Fruit fly (Drosophila melanogaster) whole organism, embryonic: ENCODE results near the gene pim.

ENCODE experiments used
- Asciz ChIP-seq: fragments of 200-800 bp; sonication (Bioruptor generic); optimal IDR thresholded peaks from 2 replicates; lab custom pipeline; 2017; ENCODE audit warnings: missing biosample characterization, mild to moderate bottlenecking, missing genetic modification characterization, missing genetic modification reagents
- B-H2 ChIP-seq: fragments of 200-800 bp; sonication (Bioruptor generic); optimal IDR thresholded peaks from 2 replicates; lab custom pipeline; 2018; ENCODE audit warnings: missing biosample characterization, mild to moderate bottlenecking, missing genetic modification characterization
- Bgb ChIP-seq: fragments of 200-800 bp; sonication (Bioruptor generic); IDR thresholded peaks from 2 replicates; pipeline ENCODE4 v1.3.6; 2022; ENCODE audit warnings: missing biosample characterization, missing genetic modification characterization; ENCODE audit not compliant: partially characterized antibody
- BtbVII ChIP-seq: fragments of 200-800 bp; sonication (Bioruptor generic); optimal IDR thresholded peaks from 3 replicates; lab custom pipeline; 2017; ENCODE audit warnings: missing biosample characterization, mild to moderate bottlenecking, missing genetic modification characterization
- CG10209 ChIP-seq: fragments of 200-800 bp; sonication (Bioruptor generic); optimal IDR thresholded peaks from 3 replicates; lab custom pipeline; 2017; ENCODE audit warnings: missing biosample characterization, mild to moderate bottlenecking, missing genetic modification characterization, missing genetic modification reagents
- CG10462 ChIP-seq: fragments of 200-800 bp; sonication (Bioruptor generic); optimal IDR thresholded peaks from 2 replicates; lab custom pipeline; 2016; ENCODE audit warnings: missing biosample characterization, missing genetic modification characterization
- CG12219 ChIP-seq: fragments of 200-800 bp; sonication (Bioruptor generic); optimal IDR thresholded peaks from 3 replicates; lab custom pipeline; 2018; ENCODE audit warnings: missing biosample characterization, mild to moderate bottlenecking, missing genetic modification characterization
- CG12299 ChIP-seq: fragments of 200-800 bp; sonication (Bioruptor generic); optimal IDR thresholded peaks from 2 replicates; lab custom pipeline; 2018; ENCODE audit warnings: missing biosample characterization, mild to moderate bottlenecking, missing genetic modification characterization
- CG12391 ChIP-seq: fragments of 200-800 bp; sonication (Bioruptor generic); optimal IDR thresholded peaks from 3 replicates; lab custom pipeline; 2018; ENCODE audit warnings: missing biosample characterization, mild to moderate bottlenecking, missing genetic modification characterization, moderate library complexity
- CG13894 ChIP-seq: fragments of 200-800 bp; sonication (Bioruptor generic); optimal IDR thresholded peaks from 3 replicates; lab custom pipeline; 2018; ENCODE audit warnings: missing biosample characterization, mild to moderate bottlenecking, missing genetic modification characterization, moderate library complexity
- CG15514 ChIP-seq: fragments of 200-800 bp; sonication (Bioruptor generic); optimal IDR thresholded peaks from 3 replicates; lab custom pipeline; 2017; ENCODE audit warnings: missing biosample characterization, missing genetic modification characterization, mild to moderate bottlenecking, moderate library complexity, missing genetic modification reagents
- CG17359 ChIP-seq: fragments of 200-800 bp; sonication (Bioruptor generic); optimal IDR thresholded peaks from 3 replicates; lab custom pipeline; 2018; ENCODE audit warnings: missing biosample characterization, mild to moderate bottlenecking, missing genetic modification characterization, moderate library complexity
- CG30403 ChIP-seq: fragments of 200-800 bp; sonication (Bioruptor generic); optimal IDR thresholded peaks from 3 replicates; lab custom pipeline; 2016; ENCODE audit warnings: missing biosample characterization, missing genetic modification characterization
- CG3065 ChIP-seq: fragments of 200-800 bp; sonication (Bioruptor generic); optimal IDR thresholded peaks from 2 replicates; lab custom pipeline; 2016; ENCODE audit warnings: missing biosample characterization, missing genetic modification characterization
- CG4424 ChIP-seq: fragments of 200-800 bp; sonication (Bioruptor generic); optimal IDR thresholded peaks from 3 replicates; lab custom pipeline; 2016; ENCODE audit warnings: missing biosample characterization, missing genetic modification characterization
- CG6175 ChIP-seq: fragments of 200-800 bp; sonication (Bioruptor generic); IDR thresholded peaks from 3 replicates; pipeline ENCODE4 v1.3.6; 2022; ENCODE audit warnings: missing biosample characterization, missing genetic modification characterization
- CG6791 ChIP-seq: fragments of 200-800 bp; sonication (Bioruptor generic); IDR thresholded peaks from 3 replicates; pipeline ENCODE4 v1.3.6; 2022; ENCODE audit warnings: missing biosample characterization, missing genetic modification characterization; ENCODE audit not compliant: partially characterized antibody
- CG7745 ChIP-seq: fragments of 200-800 bp; sonication (Bioruptor generic); optimal IDR thresholded peaks from 2 replicates; lab custom pipeline; 2018; ENCODE audit warnings: missing biosample characterization, mild to moderate bottlenecking, missing genetic modification characterization, moderate library complexity
- D ChIP-seq, 2 experiments: fragments of 200-800 bp in 1 of 2; fragments of >200 bp in 1 of 2; sonication (Bioruptor generic) in 1 of 2; optimal IDR thresholded peaks; 2 replicates in 1 of 2; 3 replicates in 1 of 2; lab custom pipeline; 2017; ENCODE audit warnings: mild to moderate bottlenecking in 1 of 2, missing biosample characterization in 1 of 2, missing genetic modification characterization in 1 of 2, missing genetic modification reagents in 1 of 2
- Dek ChIP-seq: fragments of 200-800 bp; sonication (Bioruptor generic); optimal IDR thresholded peaks from 3 replicates; lab custom pipeline; 2019; ENCODE audit warnings: missing biosample characterization, mild to moderate bottlenecking, missing genetic modification characterization, moderate library complexity
- Ets97D ChIP-seq: fragments of 200-800 bp; sonication (Bioruptor generic); optimal IDR thresholded peaks from 3 replicates; lab custom pipeline; 2016; ENCODE audit warnings: missing biosample characterization, missing genetic modification characterization
- Hand ChIP-seq: fragments of 200-800 bp; sonication (Bioruptor generic); optimal IDR thresholded peaks from 2 replicates; lab custom pipeline; 2017; ENCODE audit warnings: mild to moderate bottlenecking, missing biosample characterization, missing genetic modification reagents, missing genetic modification characterization
- HmgZ ChIP-seq: fragments of 200-800 bp; sonication (Bioruptor generic); optimal IDR thresholded peaks from 2 replicates; lab custom pipeline; 2018; ENCODE audit warnings: missing biosample characterization, mild to moderate bottlenecking, missing genetic modification characterization
- Hr3 ChIP-seq: fragments of 200-800 bp; sonication (Bioruptor generic); optimal IDR thresholded peaks from 3 replicates; lab custom pipeline; 2016; ENCODE audit warnings: missing biosample characterization, missing genetic modification characterization
- Hr51 ChIP-seq, 2 experiments: fragments of 200-800 bp; sonication (Bioruptor generic); optimal IDR thresholded peaks; 2 replicates in 1 of 2; 3 replicates in 1 of 2; lab custom pipeline; 2016 to 2018; ENCODE audit warnings: missing biosample characterization in 2 of 2, missing genetic modification characterization in 2 of 2, mild to moderate bottlenecking in 1 of 2, moderate library complexity in 1 of 2
- Nf-YB ChIP-seq: fragments of 200-800 bp; sonication (Bioruptor generic); optimal IDR thresholded peaks from 3 replicates; lab custom pipeline; 2019; ENCODE audit warnings: missing biosample characterization, mild to moderate bottlenecking, missing genetic modification characterization, moderate library complexity
- Pdp1 ChIP-seq, 2 experiments: fragments of 200-800 bp; sonication (Bioruptor generic); optimal IDR thresholded peaks; 3 replicates each; lab custom pipeline; 2016; ENCODE audit warnings: missing biosample characterization in 2 of 2, missing genetic modification characterization in 2 of 2, mild to moderate bottlenecking in 1 of 2, moderate library complexity in 1 of 2
- Stat92E ChIP-seq, 3 experiments: fragments of >200 bp in 2 of 3; fragments of 200-800 bp in 1 of 3; sonication (Bioruptor generic) in 1 of 3; optimal IDR thresholded peaks; 2 replicates each; lab custom pipeline; 2017 to 2019; ENCODE audit warnings: missing biosample characterization in 3 of 3, missing genetic modification characterization in 3 of 3, mild to moderate bottlenecking in 1 of 3, moderate library complexity in 1 of 3
- TFAM ChIP-seq: fragments of 200-800 bp; sonication (Bioruptor generic); optimal IDR thresholded peaks from 2 replicates; lab custom pipeline; 2017; ENCODE audit warnings: missing biosample characterization, missing genetic modification characterization, inconsistent platforms
- cato ChIP-seq: fragments of 200-800 bp; sonication (Bioruptor generic); optimal IDR thresholded peaks from 2 replicates; lab custom pipeline; 2016; ENCODE audit warnings: missing biosample characterization, missing genetic modification characterization, borderline replicate concordance
- cg ChIP-seq: fragments of 200-800 bp; sonication (Bioruptor generic); optimal IDR thresholded peaks from 3 replicates; lab custom pipeline; 2019; ENCODE audit warnings: missing biosample characterization, mild to moderate bottlenecking, missing genetic modification characterization, moderate library complexity
- crc ChIP-seq: fragments of 200-800 bp; sonication (Bioruptor generic); optimal IDR thresholded peaks from 2 replicates; lab custom pipeline; 2016; ENCODE audit warnings: missing biosample characterization, missing genetic modification characterization
- crol ChIP-seq: fragments of 200-800 bp; sonication (Bioruptor generic); IDR thresholded peaks from 2 replicates; pipeline ENCODE4 v1.3.6; 2022; ENCODE audit warnings: missing biosample characterization, missing genetic modification characterization
- danr ChIP-seq: fragments of 200-800 bp; sonication (Bioruptor generic); IDR thresholded peaks from 2 replicates; pipeline ENCODE4 v1.3.6; 2022; ENCODE audit warnings: missing biosample characterization, missing genetic modification characterization
- dpn ChIP-seq, 2 experiments: fragments of 200-800 bp; sonication (Bioruptor generic); optimal IDR thresholded peaks; 3 replicates each; lab custom pipeline; 2016; ENCODE audit warnings: missing biosample characterization in 2 of 2, missing genetic modification characterization in 2 of 2
- hb ChIP-seq: fragments of 200-800 bp; sonication (Bioruptor generic); IDR thresholded peaks from 3 replicates; pipeline ENCODE4 v1.3.6; 2022; ENCODE audit warnings: missing biosample characterization, missing genetic modification characterization; ENCODE audit not compliant: partially characterized antibody
- jumu ChIP-seq: fragments of 200-800 bp; sonication (Bioruptor generic); optimal IDR thresholded peaks from 3 replicates; lab custom pipeline; 2016; ENCODE audit warnings: missing biosample characterization, missing genetic modification characterization
- mld ChIP-seq: fragments of 200-800 bp; sonication (Bioruptor generic); IDR thresholded peaks from 3 replicates; pipeline ENCODE4 v1.3.6; 2022; ENCODE audit warnings: missing biosample characterization, missing genetic modification characterization; ENCODE audit not compliant: partially characterized antibody
- odd ChIP-seq: fragments of 200-800 bp; sonication (Bioruptor generic); optimal IDR thresholded peaks from 2 replicates; lab custom pipeline; 2017; ENCODE audit warnings: missing biosample characterization, mild to moderate bottlenecking, missing genetic modification characterization
- pho ChIP-seq: fragments of 200-800 bp; sonication (Bioruptor generic); optimal IDR thresholded peaks from 2 replicates; lab custom pipeline; 2016; ENCODE audit warnings: missing biosample characterization, missing genetic modification characterization
- pros ChIP-seq: fragments of 200-800 bp; sonication (Bioruptor generic); optimal IDR thresholded peaks from 3 replicates; lab custom pipeline; 2019; ENCODE audit warnings: missing biosample characterization, mild to moderate bottlenecking, missing genetic modification characterization, moderate library complexity
- ro ChIP-seq: fragments of 200-800 bp; sonication (Bioruptor generic); IDR thresholded peaks from 2 replicates; pipeline ENCODE4 v1.3.6; 2022; ENCODE audit warnings: missing biosample characterization, missing genetic modification characterization
- sd ChIP-seq: fragments of 200-800 bp; sonication (Bioruptor generic); optimal IDR thresholded peaks from 3 replicates; lab custom pipeline; 2018; ENCODE audit warnings: missing biosample characterization, mild to moderate bottlenecking, missing genetic modification characterization, moderate library complexity
- sim ChIP-seq: fragments of 200-800 bp; sonication (Bioruptor generic); IDR thresholded peaks from 2 replicates; pipeline ENCODE4 v1.3.6; 2022; ENCODE audit warnings: missing biosample characterization, missing genetic modification characterization
- sqz ChIP-seq: fragments of 200-800 bp; sonication (Bioruptor generic); optimal IDR thresholded peaks from 3 replicates; lab custom pipeline; 2018; ENCODE audit warnings: missing biosample characterization, mild to moderate bottlenecking, missing genetic modification characterization
- ttk ChIP-seq: fragments of 200-800 bp; sonication (Bioruptor generic); IDR thresholded peaks from 2 replicates; pipeline ENCODE4 v2.1.2; 2022; ENCODE audit warnings: missing biosample characterization, missing genetic modification characterization
- twi ChIP-seq: fragments of 200-800 bp; optimal IDR thresholded peaks from 2 replicates; lab custom pipeline; 2019; ENCODE audit warnings: missing biosample characterization, mild to moderate bottlenecking, missing genetic modification characterization, moderate library complexity
- vnd ChIP-seq: fragments of 200-800 bp; sonication (Bioruptor generic); IDR thresholded peaks from 3 replicates; pipeline ENCODE4 v1.3.6; 2022; ENCODE audit warnings: missing biosample characterization, missing genetic modification characterization; ENCODE audit not compliant: partially characterized antibody

pim gene

DNA sequence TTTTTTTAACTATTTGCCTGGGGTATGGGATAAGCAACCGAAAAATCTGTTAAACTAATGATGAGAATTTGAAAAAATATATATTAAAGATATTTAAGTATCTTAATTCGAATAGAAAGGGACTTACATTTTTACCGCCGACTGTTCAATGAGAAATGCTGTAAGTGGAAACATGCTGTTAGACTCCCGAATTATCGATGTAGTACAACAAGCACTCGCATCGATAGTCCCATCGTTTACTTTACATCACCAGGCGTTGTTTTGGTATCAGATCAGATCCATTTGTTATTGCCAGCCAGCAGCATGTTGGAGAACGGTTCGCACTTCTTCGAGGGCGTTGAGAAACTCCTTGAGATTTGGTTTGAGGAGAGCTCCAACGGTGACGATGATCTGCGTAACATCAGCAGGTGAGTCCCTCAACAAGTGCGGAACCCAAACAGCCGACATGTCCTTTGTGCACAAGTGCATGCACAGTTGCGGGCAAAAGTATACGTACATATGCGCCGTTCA lies 23.5 kb upstream of the pim start, which contains the start of gene SamDC (continued):
- TF ChIP-seq Bgb (GFP tag; lab: Robert Waterston, UW) (peak; percentile 93), HmgZ (peak; percentile 59), B-H2 (GFP tag; lab: Kevin White, UChicago) (no peak), BtbVII (GFP tag; lab: Kevin White, UChicago) (peak; percentile 36), CG3065 (GFP tag; lab: Kevin White, UChicago) (no peak), Stat92E (GFP tag; optimal IDR thresholded peaks at IDR 0.05; lab: Kevin White, UChicago) (peak in 2 of 3 experiments; percentile 12 to 85), Nf-YB (GFP tag; lab: Kevin White, UChicago) (peak; percentile 4), ro (GFP tag; lab: Robert Waterston, UW) (no peak), CG12219 (GFP tag; lab: Kevin White, UChicago) (no peak), odd (GFP tag; lab: Kevin White, UChicago) (no peak), CG4424 (no peak), Hr3 (peak; percentile 37), pho (GFP tag; lab: Kevin White, UChicago) (peak; percentile 46), Hr51 (GFP tag; optimal IDR thresholded peaks at IDR 0.05; lab: Kevin White, UChicago) (peak; percentile 40 to 60), CG7745 (peak; percentile 54), CG12391 (tag; lab: Kevin White, UChicago) (peak; percentile 71), CG15514 (GFP tag; lab: Kevin White, UChicago) (peak; percentile 80), sd (tag; lab: Kevin White, UChicago) (peak; percentile 27), sqz (GFP tag; lab: Kevin White, UChicago) (no peak), Pdp1 (GFP tag; optimal IDR thresholded peaks at IDR 0.05; lab: Kevin White, UChicago) (peak; percentile 2 to 82), crc (GFP tag; lab: Kevin White, UChicago) (no peak), hb (GFP tag; lab: Robert Waterston, UW) (peak; percentile 73; the same call in 2 of the 3 replicates), Hand (GFP tag; lab: Kevin White, UChicago) (no peak), mld (peak; percentile 85), CG6175 (no peak), TFAM (GFP tag; lab: Kevin White, UChicago) (no peak), D (optimal IDR thresholded peaks at IDR 0.05; lab: Kevin White, UChicago) (no peak), D (GFP tag; optimal IDR thresholded peaks at IDR 0.05; lab: Kevin White, UChicago) (no peak), jumu (GFP tag; lab: Kevin White, UChicago) (peak; percentile 25), twi (tag; lab: Kevin White, UChicago) (peak; percentile 17), cg (GFP tag; lab: Kevin White, UChicago) (no peak), CG17359 (tag; lab: Kevin White, UChicago) (peak; percentile 23), Ets97D (GFP tag; lab: Kevin White, UChicago) (peak; percentile 42), Dek (tag; lab: Kevin White, UChicago) (peak; percentile 68), CG10462 (no peak), dpn (GFP tag; optimal IDR thresholded peaks at IDR 0.05; lab: Kevin White, UChicago) (peak; percentile 33 to 47), sim (GFP tag; lab: Robert Waterston, UW) (no peak), Asciz (GFP tag; lab: Kevin White, UChicago) (no peak), CG6791 (GFP tag; lab: Robert Waterston, UW) (peak; percentile 87), pros (GFP tag; lab: Kevin White, UChicago) (peak; percentile 14), ttk (GFP tag; lab: Robert Waterston, UW) (no peak; the same call in 1 of the 2 replicates), crol (GFP tag; lab: Robert Waterston, UW) (no peak), vnd (GFP tag; lab: Robert Waterston, UW) (peak; percentile 59; the same call in 2 of the 3 replicates), danr (GFP tag; lab: Robert Waterston, UW) (no peak), CG10209 (GFP tag; lab: Kevin White, UChicago) (peak; percentile 36), cato (GFP tag; lab: Kevin White, UChicago) (no peak), CG30403 (GFP tag; lab: Kevin White, UChicago) (peak; percentile 55), CG13894 (tag; lab: Kevin White, UChicago) (peak; percentile 66), CG12299 (tag; lab: Kevin White, UChicago) (no peak)
